Worm (Caenorhabditis elegans) whole organism, L1 larva: ENCODE measurements around the gene C33B4.4.

Source experiments
- C04F5.9 ChIP-seq: sonication (generic microtip); optimal IDR thresholded peaks from 2 replicates; lab custom pipeline; 2016; ENCODE audit warnings: missing genetic modification characterization, missing compliant biosample characterization
- C34B4.2 ChIP-seq: sonication (generic microtip); optimal IDR thresholded peaks from 2 replicates; lab custom pipeline; 2017; ENCODE audit warnings: mild to moderate bottlenecking, missing genetic modification characterization, missing compliant biosample characterization
- alr-1 ChIP-seq: fragments of 200-800 bp; sonication (Bioruptor generic); optimal IDR thresholded peaks from 2 replicates; lab custom pipeline; 2018; ENCODE audit warnings: borderline replicate concordance, mild to moderate bottlenecking, missing genetic modification characterization, missing compliant biosample characterization
- ama-1 ChIP-seq: fragments of 150-350 bp; optimal IDR thresholded peaks from 2 replicates; lab custom pipeline; 2014
- ceh-8 ChIP-seq: fragments of 200-800 bp; sonication (Bioruptor generic); optimal IDR thresholded peaks from 2 replicates; lab custom pipeline; 2018; ENCODE audit warnings: mild to moderate bottlenecking, missing genetic modification characterization, moderate library complexity, missing compliant biosample characterization
- ceh-82 ChIP-seq, 3 experiments: fragments of 150-350 bp in 1 of 3; sonication (generic microtip) in 2 of 3; optimal IDR thresholded peaks; 2 replicates each; lab custom pipeline; 2014 to 2017; ENCODE audit warnings: missing biosample characterization in 3 of 3, missing genetic modification characterization in 3 of 3
- ceh-90 ChIP-seq: sonication (generic microtip); optimal IDR thresholded peaks from 2 replicates; lab custom pipeline; 2016; ENCODE audit warnings: missing genetic modification characterization, missing compliant biosample characterization
- fkh-10 ChIP-seq: sonication (generic microtip); optimal IDR thresholded peaks from 2 replicates; lab custom pipeline; 2017; ENCODE audit warnings: missing biosample characterization, missing genetic modification reagents, missing genetic modification characterization
- fkh-4 ChIP-seq: sonication (generic microtip); optimal IDR thresholded peaks from 2 replicates; lab custom pipeline; 2016; ENCODE audit warnings: missing compliant biosample characterization, missing genetic modification characterization, borderline replicate concordance
- fkh-8 ChIP-seq: sonication (generic microtip); optimal IDR thresholded peaks from 2 replicates; lab custom pipeline; 2016; ENCODE audit warnings: mild to moderate bottlenecking, missing genetic modification characterization, missing compliant biosample characterization
- hlh-17 ChIP-seq: fragments of 200-800 bp; sonication (Bioruptor generic); optimal IDR thresholded peaks from 2 replicates; lab custom pipeline; 2018; ENCODE audit warnings: missing genetic modification characterization, mild to moderate bottlenecking, missing compliant biosample characterization, moderate library complexity, borderline replicate concordance
- irx-1 ChIP-seq: sonication (generic microtip); optimal IDR thresholded peaks from 2 replicates; lab custom pipeline; 2016; ENCODE audit warnings: missing genetic modification characterization, missing compliant biosample characterization
- isw-1 ChIP-seq: fragments of 200-800 bp; sonication (Bioruptor generic); IDR thresholded peaks from 2 replicates; pipeline ENCODE4 v1.3.6; 2022; ENCODE audit warnings: missing genetic modification characterization, missing compliant biosample characterization
- jun-1 ChIP-seq: fragments of 150-350 bp; optimal IDR thresholded peaks from 2 replicates; lab custom pipeline; 2014; ENCODE audit warnings: missing biosample characterization, missing genetic modification reagents, missing genetic modification characterization
- lin-14 ChIP-seq: fragments of 200-800 bp; sonication (Bioruptor generic); optimal IDR thresholded peaks from 2 replicates; lab custom pipeline; 2018; ENCODE audit warnings: mild to moderate bottlenecking, missing genetic modification characterization, moderate library complexity, missing compliant biosample characterization
- lin-39 ChIP-seq: fragments of 150-350 bp; optimal IDR thresholded peaks from 2 replicates; lab custom pipeline; 2014; ENCODE audit warnings: missing biosample characterization, missing genetic modification reagents, missing genetic modification characterization
- lir-3 ChIP-seq: sonication (generic microtip); optimal IDR thresholded peaks from 2 replicates; lab custom pipeline; 2016; ENCODE audit warnings: mild to moderate bottlenecking, missing genetic modification characterization, moderate library complexity, missing compliant biosample characterization; ENCODE audit not compliant: poor library complexity
- nhr-11 ChIP-seq: fragments of 150-350 bp; optimal IDR thresholded peaks from 2 replicates; lab custom pipeline; 2014; ENCODE audit warnings: missing biosample characterization, missing genetic modification characterization
- nhr-47 ChIP-seq: sonication (generic microtip); optimal IDR thresholded peaks from 2 replicates; lab custom pipeline; 2016; ENCODE audit warnings: mild to moderate bottlenecking, missing genetic modification characterization, moderate library complexity, missing compliant biosample characterization
- nhr-71 ChIP-seq: sonication (generic microtip); optimal IDR thresholded peaks from 2 replicates; lab custom pipeline; 2016; ENCODE audit warnings: mild to moderate bottlenecking, missing genetic modification characterization, moderate library complexity, missing compliant biosample characterization
- nhr-84 ChIP-seq: sonication (generic microtip); optimal IDR thresholded peaks from 2 replicates; lab custom pipeline; 2017; ENCODE audit warnings: missing biosample characterization, missing genetic modification characterization
- snu-23 ChIP-seq: sonication (generic microtip); optimal IDR thresholded peaks from 2 replicates; lab custom pipeline; 2016; ENCODE audit warnings: missing genetic modification characterization, missing compliant biosample characterization
- xbp-1 ChIP-seq: sonication (generic microtip); optimal IDR thresholded peaks from 2 replicates; lab custom pipeline; 2016; ENCODE audit warnings: missing genetic modification characterization, missing compliant biosample characterization
- zag-1 ChIP-seq: fragments of 150-350 bp; optimal IDR thresholded peaks from 2 replicates; lab custom pipeline; 2014; ENCODE audit warnings: missing biosample characterization, missing genetic modification characterization
- zip-4 ChIP-seq: fragments of 200-800 bp; sonication (Bioruptor generic); optimal IDR thresholded peaks from 2 replicates; lab custom pipeline; 2018; ENCODE audit warnings: mild to moderate bottlenecking, missing genetic modification characterization, moderate library complexity, missing compliant biosample characterization
- ztf-4 ChIP-seq: fragments of 150-350 bp; optimal IDR thresholded peaks from 2 replicates; lab custom pipeline; 2014; ENCODE audit warnings: missing biosample characterization, missing genetic modification characterization

The C33B4.4 gene

ce11 chrII:11333846-11334638 is 49.2 kb downstream of the C33B4.4 start (continued):
- TF ChIP-seq nhr-84 (tag; lab: Kevin White, UChicago), result no peak
- TF ChIP-seq zag-1 (tag; lab: Kevin White, UChicago), result no peak
- TF ChIP-seq ceh-8, result no peak
- no peak for TF ChIP-seq snu-23 (GFP tag; lab: Kevin White, UChicago)
- no peak for TF ChIP-seq hlh-17 (GFP tag; lab: Kevin White, UChicago)
- TF ChIP-seq xbp-1 (tag; lab: Kevin White, UChicago), result no peak
- no peak for TF ChIP-seq zip-4 (GFP tag; lab: Kevin White, UChicago)
- TF ChIP-seq nhr-71, result peak; percentile 15
- TF ChIP-seq fkh-10 (GFP tag; lab: Kevin White, UChicago), result no peak
- no peak for TF ChIP-seq C34B4.2 (tag; lab: Kevin White, UChicago)
- TF ChIP-seq jun-1, result no peak
- TF ChIP-seq fkh-8 (tag; lab: Kevin White, UChicago), result no peak
- no peak for TF ChIP-seq nhr-11
- TF ChIP-seq nhr-47 (tag; lab: Kevin White, UChicago), result no peak
- TF ChIP-seq C04F5.9 (tag; lab: Kevin White, UChicago), result no peak
- TF ChIP-seq ama-1, result no peak
- TF ChIP-seq ceh-90 (tag; lab: Kevin White, UChicago), result no peak
- TF ChIP-seq alr-1, result no peak
- TF ChIP-seq lir-3, result no peak
- no peak for TF ChIP-seq lin-39 (tag; lab: Kevin White, UChicago)
- TF ChIP-seq ztf-4, result no peak
- no peak for TF ChIP-seq fkh-4
- TF ChIP-seq, all 84 proteins: peak for 9

ce11 chrII:11333375-11333774 is 49.9 kb downstream of the C33B4.4 start:
- TF ChIP-seq lin-14 (GFP tag; lab: Kevin White, UChicago) (peak; percentile 36), fkh-10 (GFP tag; lab: Kevin White, UChicago) (peak; percentile 44), irx-1 (tag; lab: Kevin White, UChicago) (no peak)
- TF ChIP-seq, all 84 proteins: peak for 2

- no peak for TF ChIP-seq nhr-47 (tag; lab: Kevin White, UChicago)
- TF ChIP-seq isw-1 (GFP tag; lab: Robert Waterston, UW), result no peak
- TF ChIP-seq lin-14 (GFP tag; lab: Kevin White, UChicago), result peak; percentile 63
- peak in 1 of 3 experiments; percentile 1 for TF ChIP-seq ceh-82 (tag; optimal IDR thresholded peaks at IDR 0.05; lab: Kevin White, UChicago)
Measured at ce11 chrII:11329021-11329479, 54.2 kb downstream of the C33B4.4 start, which contains the start of gene tag-180. Gene tag-180 (minus strand): TSS chrII:11329429.
